Fruit fly (Drosophila melanogaster) whole organism, embryonic: ENCODE data around the gene mbt.
A peak's percentile ranks its signal among the peaks of the same experiment; 100 is the strongest.

Source experiments
- ATbp ChIP-seq: fragments of 200-800 bp; sonication (Bioruptor generic); optimal IDR thresholded peaks from 2 replicates; lab custom pipeline; 2017; ENCODE audit warnings: missing biosample characterization, mild to moderate bottlenecking, missing genetic modification characterization, missing genetic modification reagents
- B-H1 ChIP-seq: fragments of 200-800 bp; sonication (Bioruptor generic); IDR thresholded peaks from 3 replicates; pipeline ENCODE4 v1.3.6; 2022; ENCODE audit warnings: missing biosample characterization, missing genetic modification characterization
- Bgb ChIP-seq: fragments of 200-800 bp; sonication (Bioruptor generic); IDR thresholded peaks from 2 replicates; pipeline ENCODE4 v1.3.6; 2022; ENCODE audit warnings: missing biosample characterization, missing genetic modification characterization; ENCODE audit not compliant: partially characterized antibody
- CG10267 ChIP-seq: fragments of 200-800 bp; sonication (Bioruptor generic); optimal IDR thresholded peaks from 2 replicates; lab custom pipeline; 2018; ENCODE audit warnings: missing biosample characterization, mild to moderate bottlenecking, missing genetic modification characterization, moderate library complexity
- CG10565 ChIP-seq: fragments of 200-800 bp; sonication (Bioruptor generic); optimal IDR thresholded peaks from 3 replicates; lab custom pipeline; 2016; ENCODE audit warnings: missing biosample characterization, mild to moderate bottlenecking, missing genetic modification characterization
- CG11560 ChIP-seq: fragments of 200-800 bp; sonication (Bioruptor generic); IDR thresholded peaks from 3 replicates; pipeline ENCODE4 v1.3.6; 2022; ENCODE audit warnings: missing biosample characterization, missing genetic modification characterization
- CG12391 ChIP-seq: fragments of 200-800 bp; sonication (Bioruptor generic); optimal IDR thresholded peaks from 3 replicates; lab custom pipeline; 2018; ENCODE audit warnings: missing biosample characterization, mild to moderate bottlenecking, missing genetic modification characterization, moderate library complexity
- CG12942 ChIP-seq: fragments of 200-800 bp; sonication (Bioruptor generic); optimal IDR thresholded peaks from 3 replicates; lab custom pipeline; 2016; ENCODE audit warnings: missing biosample characterization, missing genetic modification characterization
- CG16813 ChIP-seq: fragments of 200-800 bp; sonication (Bioruptor generic); IDR thresholded peaks from 3 replicates; pipeline ENCODE4 v1.3.6; 2022; ENCODE audit warnings: missing biosample characterization, missing genetic modification characterization; ENCODE audit not compliant: partially characterized antibody
- CG17359 ChIP-seq: fragments of 200-800 bp; sonication (Bioruptor generic); optimal IDR thresholded peaks from 3 replicates; lab custom pipeline; 2018; ENCODE audit warnings: missing biosample characterization, mild to moderate bottlenecking, missing genetic modification characterization, moderate library complexity
- CG18619 ChIP-seq: fragments of 200-800 bp; sonication (Bioruptor generic); optimal IDR thresholded peaks from 3 replicates; lab custom pipeline; 2017; ENCODE audit warnings: missing biosample characterization, mild to moderate bottlenecking, missing genetic modification characterization
- CG2116 ChIP-seq: fragments of 200-800 bp; sonication (Bioruptor generic); optimal IDR thresholded peaks from 3 replicates; lab custom pipeline; 2018; ENCODE audit warnings: missing biosample characterization, mild to moderate bottlenecking, missing genetic modification characterization
- CG30403 ChIP-seq: fragments of 200-800 bp; sonication (Bioruptor generic); optimal IDR thresholded peaks from 3 replicates; lab custom pipeline; 2016; ENCODE audit warnings: missing biosample characterization, missing genetic modification characterization
- CG34224 ChIP-seq: fragments of 200-800 bp; sonication (Bioruptor generic); IDR thresholded peaks from 3 replicates; pipeline ENCODE4 v1.3.6; 2022; ENCODE audit warnings: missing biosample characterization, missing genetic modification characterization; ENCODE audit not compliant: partially characterized antibody
- CG4282 ChIP-seq: fragments of 200-800 bp; sonication (Bioruptor generic); optimal IDR thresholded peaks from 2 replicates; lab custom pipeline; 2016; ENCODE audit warnings: missing biosample characterization, missing genetic modification characterization
- CG4424 ChIP-seq: fragments of 200-800 bp; sonication (Bioruptor generic); optimal IDR thresholded peaks from 3 replicates; lab custom pipeline; 2016; ENCODE audit warnings: missing biosample characterization, missing genetic modification characterization
- CG6765 ChIP-seq: fragments of 200-800 bp; sonication (Bioruptor generic); optimal IDR thresholded peaks from 3 replicates; lab custom pipeline; 2017; ENCODE audit warnings: missing biosample characterization, mild to moderate bottlenecking, missing genetic modification characterization
- CG6813 ChIP-seq: fragments of 200-800 bp; sonication (Bioruptor generic); optimal IDR thresholded peaks from 2 replicates; lab custom pipeline; 2017; ENCODE audit warnings: missing biosample characterization, missing genetic modification characterization, mild to moderate bottlenecking, moderate library complexity, missing genetic modification reagents
- CG7786 ChIP-seq: fragments of 200-800 bp; sonication (Bioruptor generic); optimal IDR thresholded peaks from 2 replicates; lab custom pipeline; 2016; ENCODE audit warnings: missing biosample characterization, missing genetic modification characterization
- CG8765 ChIP-seq: fragments of 200-800 bp; sonication (Bioruptor generic); IDR thresholded peaks from 2 replicates; pipeline ENCODE4 v1.3.6; 2022; ENCODE audit warnings: missing biosample characterization, missing genetic modification characterization
- CG9215 ChIP-seq: fragments of 200-800 bp; sonication (Bioruptor generic); IDR thresholded peaks from 2 replicates; pipeline ENCODE4 v1.3.6; 2022; ENCODE audit warnings: missing biosample characterization, missing genetic modification characterization
- CkIIα-i1 ChIP-seq: fragments of 200-800 bp; sonication (Bioruptor generic); IDR thresholded peaks from 2 replicates; pipeline ENCODE4 v1.3.6; 2022; ENCODE audit warnings: missing biosample characterization, missing genetic modification characterization
- CrebB ChIP-seq: fragments of 200-800 bp; sonication (Bioruptor generic); optimal IDR thresholded peaks from 3 replicates; lab custom pipeline; 2018; ENCODE audit warnings: missing biosample characterization, mild to moderate bottlenecking, missing genetic modification characterization
- Ets97D ChIP-seq: fragments of 200-800 bp; sonication (Bioruptor generic); optimal IDR thresholded peaks from 3 replicates; lab custom pipeline; 2016; ENCODE audit warnings: missing biosample characterization, missing genetic modification characterization
- Gug ChIP-seq: fragments of 200-800 bp; sonication (Bioruptor generic); IDR thresholded peaks from 4 replicates; pipeline ENCODE4 v1.3.6; 2022; ENCODE audit warnings: missing biosample characterization, missing genetic modification characterization
- HLHmδ ChIP-seq: fragments of 200-800 bp; sonication (Bioruptor generic); optimal IDR thresholded peaks from 2 replicates; lab custom pipeline; 2018; ENCODE audit warnings: missing biosample characterization, mild to moderate bottlenecking, missing genetic modification characterization, moderate library complexity
- HmgZ ChIP-seq: fragments of 200-800 bp; sonication (Bioruptor generic); optimal IDR thresholded peaks from 2 replicates; lab custom pipeline; 2018; ENCODE audit warnings: missing biosample characterization, mild to moderate bottlenecking, missing genetic modification characterization
- Hr39 ChIP-seq: fragments of >200 bp; optimal IDR thresholded peaks from 2 replicates; lab custom pipeline; 2017
- Mad ChIP-seq: fragments of 200-800 bp; sonication (Bioruptor generic); optimal IDR thresholded peaks from 2 replicates; lab custom pipeline; 2016; ENCODE audit warnings: missing biosample characterization, missing genetic modification characterization
- NfI ChIP-seq: fragments of 200-800 bp; sonication (Bioruptor generic); optimal IDR thresholded peaks from 3 replicates; lab custom pipeline; 2018; ENCODE audit warnings: missing biosample characterization, mild to moderate bottlenecking, missing genetic modification characterization, moderate library complexity
- PHDP ChIP-seq: fragments of 200-800 bp; sonication (Bioruptor generic); optimal IDR thresholded peaks from 3 replicates; lab custom pipeline; 2018; ENCODE audit warnings: missing biosample characterization, mild to moderate bottlenecking, missing genetic modification characterization, moderate library complexity
- Pdp1 ChIP-seq, 2 experiments: fragments of 200-800 bp; sonication (Bioruptor generic); optimal IDR thresholded peaks; 3 replicates each; lab custom pipeline; 2016; ENCODE audit warnings: missing biosample characterization in 2 of 2, missing genetic modification characterization in 2 of 2, mild to moderate bottlenecking in 1 of 2, moderate library complexity in 1 of 2
- Ravus ChIP-seq: fragments of 200-800 bp; sonication (Bioruptor generic); IDR thresholded peaks from 2 replicates; pipeline ENCODE4 v1.3.6; 2022; ENCODE audit warnings: missing biosample characterization, missing genetic modification characterization
- Rx ChIP-seq: fragments of 200-800 bp; sonication (Bioruptor generic); IDR thresholded peaks from 2 replicates; pipeline ENCODE4 v1.3.6; 2022; ENCODE audit warnings: missing biosample characterization, missing genetic modification characterization
- bowl ChIP-seq: fragments of 200-800 bp; sonication (Bioruptor generic); IDR thresholded peaks from 2 replicates; pipeline ENCODE4 v1.3.6; 2022; ENCODE audit warnings: missing biosample characterization, missing genetic modification characterization
- br ChIP-seq: fragments of >200 bp; optimal IDR thresholded peaks from 2 replicates; lab custom pipeline; 2017
- bsh ChIP-seq, 2 experiments: fragments of 200-800 bp; sonication (Bioruptor generic); optimal IDR thresholded peaks; 2 replicates each; lab custom pipeline; 2017 to 2018; ENCODE audit warnings: mild to moderate bottlenecking in 2 of 2, missing biosample characterization in 2 of 2, missing genetic modification characterization in 2 of 2, moderate library complexity in 1 of 2
- cad ChIP-seq: fragments of >200 bp; optimal IDR thresholded peaks from 2 replicates; lab custom pipeline; 2017; ENCODE audit warnings: missing biosample characterization, missing genetic modification characterization
- chm ChIP-seq: fragments of 200-800 bp; sonication (Bioruptor generic); IDR thresholded peaks from 2 replicates; pipeline ENCODE4 v1.3.6; 2022; ENCODE audit warnings: missing biosample characterization, missing genetic modification characterization
- dimm ChIP-seq: fragments of 200-800 bp; sonication (Bioruptor generic); IDR thresholded peaks from 2 replicates; pipeline ENCODE4 v1.3.6; 2022; ENCODE audit warnings: missing biosample characterization, missing genetic modification characterization
- dmrt11E ChIP-seq: fragments of 200-800 bp; sonication (Bioruptor generic); optimal IDR thresholded peaks from 3 replicates; lab custom pipeline; 2018; ENCODE audit warnings: missing biosample characterization, mild to moderate bottlenecking, missing genetic modification characterization, moderate library complexity
- eyg ChIP-seq: fragments of 200-800 bp; sonication (Bioruptor generic); optimal IDR thresholded peaks from 3 replicates; lab custom pipeline; 2016; ENCODE audit warnings: missing biosample characterization, missing genetic modification characterization
- fd102C ChIP-seq: fragments of 200-800 bp; sonication (Bioruptor generic); optimal IDR thresholded peaks from 2 replicates; lab custom pipeline; 2018; ENCODE audit warnings: missing biosample characterization, mild to moderate bottlenecking, missing genetic modification characterization, moderate library complexity
- fd3F ChIP-seq: fragments of 200-800 bp; sonication (Bioruptor generic); optimal IDR thresholded peaks from 2 replicates; lab custom pipeline; 2018; ENCODE audit warnings: missing biosample characterization, mild to moderate bottlenecking, missing genetic modification characterization, moderate library complexity
- fru ChIP-seq: fragments of >200 bp; optimal IDR thresholded peaks from 2 replicates; lab custom pipeline; 2017
- lab ChIP-seq: fragments of 200-800 bp; sonication (Bioruptor generic); optimal IDR thresholded peaks from 3 replicates; lab custom pipeline; 2017; ENCODE audit warnings: missing biosample characterization, missing genetic modification characterization, mild to moderate bottlenecking, moderate library complexity, missing genetic modification reagents
- mirr ChIP-seq: fragments of 200-800 bp; sonication (Bioruptor generic); optimal IDR thresholded peaks from 3 replicates; lab custom pipeline; 2018; ENCODE audit warnings: missing biosample characterization, mild to moderate bottlenecking, missing genetic modification characterization
- run ChIP-seq: fragments of 200-800 bp; sonication (Bioruptor generic); optimal IDR thresholded peaks from 3 replicates; lab custom pipeline; 2018; ENCODE audit warnings: missing biosample characterization, mild to moderate bottlenecking, missing genetic modification characterization
- stwl ChIP-seq: fragments of 200-800 bp; sonication (Bioruptor generic); optimal IDR thresholded peaks from 3 replicates; lab custom pipeline; 2018; ENCODE audit warnings: missing biosample characterization, mild to moderate bottlenecking, missing genetic modification characterization, moderate library complexity
- toy ChIP-seq: fragments of 200-800 bp; sonication (Bioruptor generic); IDR thresholded peaks from 2 replicates; pipeline ENCODE4 v1.3.6; 2022; ENCODE audit warnings: missing biosample characterization, missing genetic modification characterization
- unc-4 ChIP-seq: fragments of 200-800 bp; sonication (Bioruptor generic); IDR thresholded peaks from 2 replicates; pipeline ENCODE4 v1.3.6; 2022; ENCODE audit warnings: missing biosample characterization, missing genetic modification characterization; ENCODE audit not compliant: partially characterized antibody
- zfh2 ChIP-seq: fragments of 200-800 bp; sonication (Bioruptor generic); optimal IDR thresholded peaks from 2 replicates; lab custom pipeline; 2016; ENCODE audit warnings: missing biosample characterization, missing genetic modification characterization

Gene mbt

dm6 chrX:16573659-16574058 is 36.8 kb upstream of the mbt start (continued):
- TF ChIP-seq Pdp1 (GFP tag; optimal IDR thresholded peaks at IDR 0.05; lab: Kevin White, UChicago) (no peak), Gug (GFP tag; lab: Robert Waterston, UW) (no peak), dmrt11E (peak; percentile 19), toy (peak; percentile 38; the same call in 1 of the 2 replicates), CG4282 (GFP tag; lab: Kevin White, UChicago) (no peak), Hr39 (no peak), br (no peak), CG6813 (GFP tag; lab: Kevin White, UChicago) (peak; percentile 37), lab (GFP tag; lab: Kevin White, UChicago) (peak; percentile 71), CG17359 (peak; percentile 20), fd3F (GFP tag; lab: Kevin White, UChicago) (peak; percentile 22), fd102C (no peak), bsh (GFP tag; optimal IDR thresholded peaks at IDR 0.05; lab: Kevin White, UChicago) (peak in 1 of 2 experiments; percentile 10), NfI (GFP tag; lab: Kevin White, UChicago) (peak; percentile 10), CG18619 (peak; percentile 17), Rx (GFP tag; lab: Robert Waterston, UW) (no peak), Mad (GFP tag; lab: Kevin White, UChicago) (no peak), CG10267 (tag; lab: Kevin White, UChicago) (no peak), bowl (no peak), CG30403 (GFP tag; lab: Kevin White, UChicago) (no peak), fru (lab: Kevin White, UChicago) (no peak), HLHmδ (GFP tag; lab: Kevin White, UChicago) (no peak), CG34224 (GFP tag; lab: Robert Waterston, UW) (no peak), HmgZ (tag; lab: Kevin White, UChicago) (no peak), ATbp (GFP tag; lab: Kevin White, UChicago) (peak; percentile 58), chm (0 out of 2 replicates have a peak, but pooled peaks have one; percentile 8), CG10565 (GFP tag; lab: Kevin White, UChicago) (no peak), B-H1 (GFP tag; lab: Robert Waterston, UW) (no peak), Ravus (no peak), CG6765 (GFP tag; lab: Kevin White, UChicago) (peak; percentile 53), CG2116 (GFP tag; lab: Kevin White, UChicago) (no peak), CG4424 (GFP tag; lab: Kevin White, UChicago) (no peak), CG7786 (GFP tag; lab: Kevin White, UChicago) (no peak), PHDP (tag; lab: Kevin White, UChicago) (peak; percentile 50), Ets97D (no peak), dimm (no peak), run (tag; lab: Kevin White, UChicago) (no peak), CG8765 (no peak), CG12942 (GFP tag; lab: Kevin White, UChicago) (peak; percentile 5), Bgb (GFP tag; lab: Robert Waterston, UW) (no peak), CG16813 (GFP tag; lab: Robert Waterston, UW) (no peak), CrebB (peak; percentile 50), eyg (GFP tag; lab: Kevin White, UChicago) (peak; percentile 44), mirr (GFP tag; lab: Kevin White, UChicago) (peak; percentile 38), CG9215 (GFP tag; lab: Robert Waterston, UW) (no peak), stwl (tag; lab: Kevin White, UChicago) (no peak), CG11560 (no peak), cad (GFP tag; lab: Kevin White, UChicago) (no peak), CkIIα-i1 (no peak), CG12391 (tag; lab: Kevin White, UChicago) (no peak), zfh2 (no peak), unc-4 (GFP tag; lab: Robert Waterston, UW) (no peak)
